Worm (Caenorhabditis elegans) whole organism, early embryonic: Measurements from ENCODE around the gene srw-22.

ENCODE experiments used
- B0310.2 ChIP-seq: sonication (generic microtip); optimal IDR thresholded peaks from 2 replicates; lab custom pipeline; 2016; ENCODE audit warnings: mild to moderate bottlenecking, missing genetic modification characterization, missing compliant biosample characterization
- F13C5.2 ChIP-seq: sonication (generic microtip); optimal IDR thresholded peaks from 2 replicates; lab custom pipeline; 2017; ENCODE audit warnings: mild to moderate bottlenecking, missing genetic modification characterization, inconsistent platforms, missing compliant biosample characterization
- aly-1 ChIP-seq: sonication (generic microtip); optimal IDR thresholded peaks from 2 replicates; lab custom pipeline; 2016; ENCODE audit warnings: missing genetic modification characterization, missing compliant biosample characterization
- ama-1 ChIP-seq: fragments of 150-350 bp; optimal IDR thresholded peaks from 2 replicates; lab custom pipeline; 2014
- ceh-13 ChIP-seq: fragments of 200-800 bp; sonication (Bioruptor generic); optimal IDR thresholded peaks from 2 replicates; lab custom pipeline; 2018; ENCODE audit warnings: mild to moderate bottlenecking, missing genetic modification characterization, missing compliant biosample characterization
- ceh-36 ChIP-seq: sonication (generic microtip); optimal IDR thresholded peaks from 2 replicates; lab custom pipeline; 2016; ENCODE audit warnings: missing genetic modification characterization, inconsistent platforms, missing compliant biosample characterization
- ets-7 ChIP-seq: sonication (generic microtip); optimal IDR thresholded peaks from 2 replicates; lab custom pipeline; 2016; ENCODE audit warnings: missing genotype, missing genetic modification characterization, missing compliant biosample characterization
- flt-1 ChIP-seq: fragments of 200-800 bp; sonication (Bioruptor generic); IDR thresholded peaks from 2 replicates; pipeline ENCODE4 v1.3.6; 2022; ENCODE audit warnings: missing genetic modification characterization, missing compliant biosample characterization
- hmbx-1 ChIP-seq: sonication (generic microtip); optimal IDR thresholded peaks from 2 replicates; lab custom pipeline; 2016; ENCODE audit warnings: mild to moderate bottlenecking, missing genetic modification characterization, missing compliant biosample characterization
- hmg-4 ChIP-seq: fragments of 200-800 bp; sonication (Bioruptor generic); optimal IDR thresholded peaks from 2 replicates; lab custom pipeline; 2018; ENCODE audit warnings: mild to moderate bottlenecking, missing genetic modification characterization, missing compliant biosample characterization
- hnd-1 ChIP-seq: sonication (generic microtip); optimal IDR thresholded peaks from 2 replicates; lab custom pipeline; 2016; ENCODE audit warnings: missing genetic modification characterization, missing compliant biosample characterization
- pes-1 ChIP-seq: fragments of 200-800 bp; sonication (Bioruptor generic); IDR thresholded peaks from 2 replicates; pipeline ENCODE4 v1.3.6; 2022; ENCODE audit warnings: missing genetic modification reagents, missing genetic modification characterization, missing compliant biosample characterization
- scrt-1 ChIP-seq: fragments of 200-800 bp; sonication (Bioruptor generic); IDR thresholded peaks from 2 replicates; pipeline ENCODE4 v1.3.6; 2022; ENCODE audit warnings: missing genetic modification characterization, missing compliant biosample characterization
- sea-1 ChIP-seq: fragments of 200-800 bp; sonication (Bioruptor generic); conservative IDR thresholded peaks from 2 replicates; pipeline ENCODE4 v1.3.6; 2022; ENCODE audit warnings: missing genetic modification characterization, missing compliant biosample characterization
- tbx-11 ChIP-seq: fragments of 200-800 bp; sonication (Bioruptor generic); IDR thresholded peaks from 2 replicates; pipeline ENCODE4 v1.3.6; 2022; ENCODE audit warnings: missing genetic modification characterization, missing compliant biosample characterization
- tbx-37 ChIP-seq: fragments of 200-800 bp; sonication (Bioruptor generic); conservative IDR thresholded peaks from 2 replicates; pipeline ENCODE4 v1.3.6; 2022; ENCODE audit warnings: missing genetic modification reagents, missing genetic modification characterization, missing compliant biosample characterization
- tra-4 ChIP-seq: sonication (generic microtip); optimal IDR thresholded peaks from 2 replicates; lab custom pipeline; 2017; ENCODE audit warnings: missing genetic modification characterization, missing compliant biosample characterization

Gene srw-22

DNA sequence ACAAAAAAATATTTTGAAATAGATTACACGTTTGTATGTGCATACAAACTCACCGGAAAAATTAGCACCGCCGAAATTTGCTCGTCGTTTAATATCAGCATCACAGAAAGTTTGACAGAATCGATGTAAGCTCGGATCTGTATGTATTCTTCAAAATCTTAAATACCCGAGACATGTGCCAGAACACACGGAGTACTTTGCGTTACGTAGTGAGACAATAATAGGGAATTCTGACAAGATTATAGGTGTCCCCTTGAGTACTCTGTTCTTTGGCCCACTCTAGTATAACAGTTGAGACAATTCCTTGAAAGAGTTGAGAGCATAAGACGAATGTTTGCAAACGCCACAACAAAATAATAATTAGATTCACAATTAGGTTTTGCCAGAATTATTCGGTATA is 35.2 kb downstream of the srw-22 start, which contains the start of gene srx-48:
srx-48 (minus strand) TSS at position 101 of the 400 bp plus-strand sequence.
- TF ChIP-seq flt-1 (GFP tag; lab: Robert Waterston, UW) (no peak), hnd-1 (tag; lab: Kevin White, UChicago) (no peak), tbx-11 (GFP tag; lab: Robert Waterston, UW) (no peak), ceh-13 (GFP tag; lab: Kevin White, UChicago) (no peak), tbx-37 (GFP tag; lab: Robert Waterston, UW) (no peak), scrt-1 (GFP tag; lab: Robert Waterston, UW) (no peak), ets-7 (tag; lab: Kevin White, UChicago) (no peak), hmg-4 (GFP tag; lab: Kevin White, UChicago) (no peak), F13C5.2 (no peak), aly-1 (tag; lab: Kevin White, UChicago) (no peak), tra-4 (no peak), pes-1 (GFP tag; lab: Robert Waterston, UW) (no peak), B0310.2 (tag; lab: Kevin White, UChicago) (no peak), ama-1 (lab: Kevin White, UChicago) (no peak), ceh-36 (tag; lab: Kevin White, UChicago) (no peak), sea-1 (GFP tag; lab: Robert Waterston, UW) (no peak)

DNA sequence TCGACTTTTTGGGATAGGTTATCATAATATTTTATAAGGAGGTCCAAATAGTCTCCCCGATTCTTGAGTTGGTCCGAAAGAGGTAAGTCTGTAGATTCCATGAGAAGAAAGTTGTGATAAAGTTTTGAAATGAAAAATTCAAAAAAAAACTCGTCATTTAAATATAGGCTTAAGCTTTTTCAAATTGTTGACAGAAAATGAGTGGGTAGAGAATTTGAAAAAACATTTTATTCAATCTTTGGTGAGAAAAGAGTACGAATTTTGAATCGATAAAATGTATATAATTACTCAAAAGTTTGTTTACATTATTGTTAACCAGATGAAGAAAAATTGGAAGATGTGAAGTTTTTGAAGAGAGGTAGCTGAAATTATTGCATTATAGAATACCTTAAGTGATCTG is 37.1 kb downstream of the srw-22 start, which contains the start of gene T26H8.5:
T26H8.5 (minus strand) TSS at position 101 of the 400 bp plus-strand sequence.
- TF ChIP-seq tbx-11 (GFP tag; lab: Robert Waterston, UW) (no peak), B0310.2 (tag; lab: Kevin White, UChicago) (no peak), ceh-13 (GFP tag; lab: Kevin White, UChicago) (no peak), ama-1 (lab: Kevin White, UChicago) (no peak), tra-4 (no peak), sea-1 (GFP tag; lab: Robert Waterston, UW) (no peak), ets-7 (tag; lab: Kevin White, UChicago) (no peak), F13C5.2 (no peak), hmbx-1 (tag; lab: Kevin White, UChicago) (no peak)

DNA sequence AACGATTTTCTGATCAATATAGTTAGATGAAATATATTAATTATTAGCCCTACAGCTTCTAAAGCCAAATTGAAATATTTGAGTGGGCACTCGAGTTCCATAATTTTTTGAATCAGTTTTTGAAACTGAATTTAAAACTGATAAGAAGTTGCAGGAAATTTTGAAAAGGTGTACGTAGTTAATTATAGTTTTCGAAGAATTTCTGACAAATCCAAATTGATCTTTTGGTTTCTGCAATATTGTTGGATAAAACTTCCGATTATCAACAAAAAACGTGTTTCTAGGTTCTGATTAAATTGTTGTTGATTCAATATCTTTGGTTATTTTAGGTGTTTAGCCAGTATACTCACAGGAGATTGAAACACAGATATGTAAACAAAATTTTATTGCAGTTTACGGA is 38.3 kb downstream of the srw-22 start, which contains the start of gene T26H8.4:
T26H8.4 (minus strand) TSS at position 101 of the 400 bp plus-strand sequence.
- TF ChIP-seq flt-1 (GFP tag; lab: Robert Waterston, UW), result no peak
- TF ChIP-seq sea-1 (GFP tag; lab: Robert Waterston, UW), result no peak
- TF ChIP-seq pes-1 (GFP tag; lab: Robert Waterston, UW), result no peak
- TF ChIP-seq tbx-11 (GFP tag; lab: Robert Waterston, UW), result no peak
- no peak for TF ChIP-seq hnd-1 (tag; lab: Kevin White, UChicago)
- no peak for TF ChIP-seq scrt-1 (GFP tag; lab: Robert Waterston, UW)
- TF ChIP-seq tra-4, result no peak
- no peak for TF ChIP-seq ceh-13 (GFP tag; lab: Kevin White, UChicago)
- TF ChIP-seq ceh-36 (tag; lab: Kevin White, UChicago), result no peak
- TF ChIP-seq tbx-37 (GFP tag; lab: Robert Waterston, UW), result no peak
- no peak for TF ChIP-seq F13C5.2
- TF ChIP-seq B0310.2 (tag; lab: Kevin White, UChicago), result no peak
- no peak for TF ChIP-seq hmg-4 (GFP tag; lab: Kevin White, UChicago)
- no peak for TF ChIP-seq aly-1 (tag; lab: Kevin White, UChicago)
- TF ChIP-seq ama-1 (lab: Kevin White, UChicago), result no peak

DNA sequence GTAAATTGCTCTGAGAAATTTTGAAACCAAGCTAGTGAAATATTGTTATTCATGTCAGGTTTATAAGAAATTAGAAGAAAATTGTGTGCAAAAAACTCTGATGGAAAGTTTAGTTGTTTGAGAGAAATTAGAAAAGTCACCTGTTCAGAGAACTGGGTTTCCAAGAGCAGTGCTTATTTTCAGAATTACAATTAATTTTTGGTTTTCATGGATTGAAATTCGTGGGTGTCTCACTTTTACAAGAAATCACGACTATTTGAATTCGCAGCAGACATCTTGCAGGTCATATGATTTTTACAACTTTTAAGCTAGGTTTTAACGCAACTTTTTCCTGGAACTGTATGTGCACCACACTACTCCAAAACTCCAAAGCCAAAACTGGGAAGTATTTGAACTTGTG is 40.6 kb downstream of the srw-22 start, which contains the start of gene srz-10:
srz-10 (minus strand) TSS at position 88 of the 400 bp plus-strand sequence.
- TF ChIP-seq hnd-1 (tag; lab: Kevin White, UChicago) (no peak), ceh-13 (GFP tag; lab: Kevin White, UChicago) (no peak), ets-7 (tag; lab: Kevin White, UChicago) (no peak), B0310.2 (tag; lab: Kevin White, UChicago) (no peak), hmbx-1 (tag; lab: Kevin White, UChicago) (no peak), pes-1 (GFP tag; lab: Robert Waterston, UW) (no peak)

DNA sequence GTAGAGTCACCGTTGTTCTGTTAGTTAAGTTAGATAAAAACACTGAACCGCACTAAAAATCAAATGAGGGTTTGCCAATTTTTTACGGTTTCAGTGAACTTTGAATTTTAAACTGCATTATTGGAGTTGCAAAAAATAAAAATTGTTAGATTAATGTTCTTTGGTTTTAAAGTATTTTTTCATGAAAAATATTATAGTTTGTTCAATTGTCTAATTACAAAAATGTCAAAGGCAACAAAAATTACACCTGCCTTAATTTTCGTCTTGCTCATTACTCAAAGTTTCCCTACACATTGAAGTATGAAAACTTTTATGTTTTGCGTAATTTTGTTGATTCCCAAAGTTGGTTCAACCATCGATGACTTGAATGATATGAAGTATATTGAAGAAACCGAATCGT is 42.4 kb downstream of the srw-22 start, which contains the start of gene irld-62:
irld-62 (plus strand) TSS at position 301 of the 400 bp plus-strand sequence.
- TF ChIP-seq aly-1 (tag; lab: Kevin White, UChicago), result no peak
- no peak for TF ChIP-seq tra-4
- TF ChIP-seq hmg-4 (GFP tag; lab: Kevin White, UChicago), result no peak
- no peak for TF ChIP-seq ets-7 (tag; lab: Kevin White, UChicago)
- no peak for TF ChIP-seq ceh-13 (GFP tag; lab: Kevin White, UChicago)
- TF ChIP-seq ceh-36 (tag; lab: Kevin White, UChicago), result no peak
- no peak for TF ChIP-seq F13C5.2
- TF ChIP-seq B0310.2 (tag; lab: Kevin White, UChicago), result no peak
- TF ChIP-seq scrt-1 (GFP tag; lab: Robert Waterston, UW), result no peak
- no peak for TF ChIP-seq hmbx-1 (tag; lab: Kevin White, UChicago)
- no peak for TF ChIP-seq tbx-37 (GFP tag; lab: Robert Waterston, UW)
- no peak for TF ChIP-seq sea-1 (GFP tag; lab: Robert Waterston, UW)
- TF ChIP-seq ama-1 (lab: Kevin White, UChicago), result no peak
- TF ChIP-seq tbx-11 (GFP tag; lab: Robert Waterston, UW), result no peak
- TF ChIP-seq flt-1 (GFP tag; lab: Robert Waterston, UW), result no peak
- TF ChIP-seq hnd-1 (tag; lab: Kevin White, UChicago), result no peak
- TF ChIP-seq pes-1 (GFP tag; lab: Robert Waterston, UW), result no peak

DNA sequence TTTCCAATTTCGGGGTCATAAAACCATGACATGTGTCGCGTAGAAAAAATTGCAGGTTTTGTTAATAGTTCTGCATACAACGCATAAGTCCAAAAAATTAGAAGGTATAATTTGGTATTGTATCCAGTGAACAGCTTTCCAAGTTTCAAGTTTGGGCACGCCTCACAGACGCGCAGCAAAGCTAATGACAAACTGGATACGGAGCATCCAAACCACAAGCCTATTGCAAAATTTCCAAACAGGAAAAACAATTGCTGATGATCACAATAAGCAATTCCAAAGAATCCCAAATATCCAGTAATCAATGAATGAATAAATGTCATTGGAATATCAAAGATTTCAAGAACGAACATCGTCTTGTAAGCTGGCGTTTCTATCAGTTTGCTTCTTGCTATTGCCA is 45.1 kb downstream of the srw-22 start:
- no peak for TF ChIP-seq hnd-1 (tag; lab: Kevin White, UChicago)
- TF ChIP-seq ceh-13 (GFP tag; lab: Kevin White, UChicago), result no peak
- TF ChIP-seq hmbx-1 (tag; lab: Kevin White, UChicago), result no peak
- TF ChIP-seq F13C5.2, result no peak
- TF ChIP-seq flt-1 (GFP tag; lab: Robert Waterston, UW), result no peak
- no peak for TF ChIP-seq tra-4
- no peak for TF ChIP-seq ets-7 (tag; lab: Kevin White, UChicago)
- no peak for TF ChIP-seq sea-1 (GFP tag; lab: Robert Waterston, UW)
- TF ChIP-seq ceh-36 (tag; lab: Kevin White, UChicago), result no peak
- TF ChIP-seq B0310.2 (tag; lab: Kevin White, UChicago), result no peak
